Fruit fly (Drosophila melanogaster): ENCODE results near the gene CG4572.

dm6 chr3R:19846870-19847590 lies 17.2 kb downstream of the CG4572 start, which contains the start of gene MICU3:
- TF ChIP-seq Sin3A (optimal IDR thresholded peaks at IDR 0.05) (no peak), insv (optimal IDR thresholded peaks at IDR 0.05) (no peak), Myc (optimal IDR thresholded peaks at IDR 0.05) (no peak), h (optimal IDR thresholded peaks at IDR 0.05) (no peak), ttk (optimal IDR thresholded peaks at IDR 0.05) (no peak)
